Fruit fly (Drosophila melanogaster) whole organism, embryonic: Measurements from ENCODE around the gene CG43448.

Source experiments
- Atf6 ChIP-seq: fragments of 200-800 bp; sonication (Bioruptor generic); IDR thresholded peaks from 2 replicates; pipeline ENCODE4 v1.3.6; 2022; ENCODE audit warnings: missing biosample characterization, missing genetic modification characterization
- Blimp-1 ChIP-seq: fragments of 200-800 bp; sonication (Bioruptor generic); optimal IDR thresholded peaks from 3 replicates; lab custom pipeline; 2018; ENCODE audit warnings: missing biosample characterization, missing genetic modification characterization, mild to moderate bottlenecking, moderate library complexity, missing genetic modification reagents
- CG10147 ChIP-seq: fragments of 200-800 bp; sonication (Bioruptor generic); optimal IDR thresholded peaks from 2 replicates; lab custom pipeline; 2019; ENCODE audit warnings: missing biosample characterization, mild to moderate bottlenecking, missing genetic modification characterization, moderate library complexity
- CG10979 ChIP-seq: fragments of 200-800 bp; sonication (Bioruptor generic); optimal IDR thresholded peaks from 2 replicates; lab custom pipeline; 2018; ENCODE audit warnings: missing biosample characterization, mild to moderate bottlenecking, missing genetic modification characterization, moderate library complexity
- CG1233 ChIP-seq: fragments of 200-800 bp; sonication (Bioruptor generic); optimal IDR thresholded peaks from 4 replicates; lab custom pipeline; 2018; ENCODE audit warnings: missing biosample characterization, mild to moderate bottlenecking, missing genetic modification characterization
- CG12659 ChIP-seq: fragments of 200-800 bp; sonication (Bioruptor generic); optimal IDR thresholded peaks from 3 replicates; lab custom pipeline; 2017; ENCODE audit warnings: mild to moderate bottlenecking, missing biosample characterization, missing genetic modification reagents, missing genetic modification characterization
- CG14050 ChIP-seq: fragments of 200-800 bp; sonication (Bioruptor generic); IDR thresholded peaks from 3 replicates; pipeline ENCODE4 v1.3.6; 2022; ENCODE audit warnings: missing biosample characterization, missing genetic modification characterization
- CG15073 ChIP-seq: fragments of 200-800 bp; sonication (Bioruptor generic); optimal IDR thresholded peaks from 2 replicates; lab custom pipeline; 2016; ENCODE audit warnings: missing biosample characterization, missing genetic modification characterization
- CG17186 ChIP-seq: fragments of 200-800 bp; sonication (Bioruptor generic); optimal IDR thresholded peaks from 3 replicates; lab custom pipeline; 2017; ENCODE audit warnings: missing biosample characterization, missing genetic modification reagents, missing genetic modification characterization
- CG17385 ChIP-seq: fragments of 200-800 bp; sonication (Bioruptor generic); optimal IDR thresholded peaks from 3 replicates; lab custom pipeline; 2018; ENCODE audit warnings: missing biosample characterization, mild to moderate bottlenecking, missing genetic modification characterization
- CG17912 ChIP-seq: fragments of 200-800 bp; sonication (Bioruptor generic); optimal IDR thresholded peaks from 2 replicates; lab custom pipeline; 2018; ENCODE audit warnings: missing biosample characterization, mild to moderate bottlenecking, missing genetic modification characterization
- CG1792 ChIP-seq: fragments of 200-800 bp; sonication (Bioruptor generic); optimal IDR thresholded peaks from 2 replicates; lab custom pipeline; 2016; ENCODE audit warnings: missing biosample characterization, missing genetic modification characterization
- CG2875 ChIP-seq: fragments of 200-800 bp; sonication (Bioruptor generic); optimal IDR thresholded peaks from 2 replicates; lab custom pipeline; 2017; ENCODE audit warnings: missing biosample characterization, mild to moderate bottlenecking, missing genetic modification characterization, missing genetic modification reagents
- CG31441 ChIP-seq: fragments of 200-800 bp; sonication (Bioruptor generic); IDR thresholded peaks from 2 replicates; pipeline ENCODE4 v1.3.6; 2022; ENCODE audit warnings: missing biosample characterization, missing genetic modification characterization
- CG42726 ChIP-seq: fragments of 200-800 bp; sonication (Bioruptor generic); IDR thresholded peaks from 2 replicates; pipeline ENCODE4 v1.3.6; 2022; ENCODE audit warnings: missing biosample characterization, missing genetic modification characterization; ENCODE audit not compliant: partially characterized antibody
- CG4820 ChIP-seq: fragments of 200-800 bp; sonication (Bioruptor generic); optimal IDR thresholded peaks from 3 replicates; lab custom pipeline; 2016; ENCODE audit warnings: missing biosample characterization, missing genetic modification characterization
- CG8281 ChIP-seq: fragments of 200-800 bp; sonication (Bioruptor generic); optimal IDR thresholded peaks from 2 replicates; lab custom pipeline; 2018; ENCODE audit warnings: missing biosample characterization, mild to moderate bottlenecking, missing genetic modification characterization, moderate library complexity
- CG8290 ChIP-seq, 3 experiments: fragments of 200-800 bp; sonication (Bioruptor generic); optimal IDR thresholded peaks; 2 replicates each; lab custom pipeline; 2016 to 2019; ENCODE audit warnings: missing biosample characterization in 3 of 3, missing genetic modification characterization in 3 of 3, mild to moderate bottlenecking in 2 of 3, moderate library complexity in 1 of 3
- CG9817 ChIP-seq: fragments of 200-800 bp; sonication (Bioruptor generic); optimal IDR thresholded peaks from 2 replicates; lab custom pipeline; 2018; ENCODE audit warnings: missing biosample characterization, mild to moderate bottlenecking, missing genetic modification characterization, moderate library complexity
- CTCF ChIP-seq: fragments of 200-800 bp; sonication (Bioruptor generic); optimal IDR thresholded peaks from 2 replicates; lab custom pipeline; 2017; ENCODE audit warnings: missing biosample characterization, mild to moderate bottlenecking, missing genetic modification characterization, moderate library complexity
- CkIIα-i1 ChIP-seq: fragments of 200-800 bp; sonication (Bioruptor generic); IDR thresholded peaks from 2 replicates; pipeline ENCODE4 v1.3.6; 2022; ENCODE audit warnings: missing biosample characterization, missing genetic modification characterization
- Ets65A ChIP-seq: fragments of 200-800 bp; sonication (Bioruptor generic); peaks from one replicate; lab custom pipeline; 2016; ENCODE audit warnings: missing biosample characterization, missing genetic modification characterization
- H15 ChIP-seq: fragments of 200-800 bp; sonication (Bioruptor generic); IDR thresholded peaks from 3 replicates; pipeline ENCODE4 v1.3.6; 2022; ENCODE audit warnings: missing biosample characterization, missing genetic modification characterization
- HHEX ChIP-seq: fragments of 200-800 bp; sonication (Bioruptor generic); optimal IDR thresholded peaks from 3 replicates; lab custom pipeline; 2017; ENCODE audit warnings: missing biosample characterization, mild to moderate bottlenecking, missing genetic modification characterization, missing genetic modification reagents
- HLH4C ChIP-seq: fragments of 200-800 bp; sonication (Bioruptor generic); IDR thresholded peaks from 3 replicates; pipeline ENCODE4 v1.3.6; 2022; ENCODE audit warnings: missing biosample characterization, missing genetic modification characterization; ENCODE audit not compliant: partially characterized antibody
- HmgD ChIP-seq: fragments of 200-800 bp; sonication (Bioruptor generic); optimal IDR thresholded peaks from 3 replicates; lab custom pipeline; 2016; ENCODE audit warnings: missing biosample characterization, missing genetic modification characterization
- MBD-R2 ChIP-seq: fragments of 200-800 bp; sonication (Bioruptor generic); IDR thresholded peaks from 2 replicates; pipeline ENCODE4 v1.3.6; 2022; ENCODE audit warnings: missing biosample characterization, missing genetic modification characterization
- MTF-1 ChIP-seq: fragments of 200-800 bp; sonication (Bioruptor generic); optimal IDR thresholded peaks from 2 replicates; lab custom pipeline; 2018; ENCODE audit warnings: missing biosample characterization, mild to moderate bottlenecking, missing genetic modification characterization, borderline replicate concordance
- NC2α ChIP-seq: fragments of 200-800 bp; sonication (Bioruptor generic); optimal IDR thresholded peaks from 2 replicates; lab custom pipeline; 2016; ENCODE audit warnings: missing biosample characterization, missing genetic modification characterization
- Nf-YC ChIP-seq: fragments of 200-800 bp; optimal IDR thresholded peaks from 3 replicates; lab custom pipeline; 2019; ENCODE audit warnings: missing biosample characterization, mild to moderate bottlenecking, missing genetic modification characterization, moderate library complexity
- Side ChIP-seq: fragments of 200-800 bp; sonication (Bioruptor generic); optimal IDR thresholded peaks from 2 replicates; lab custom pipeline; 2016; ENCODE audit warnings: missing biosample characterization, missing genetic modification characterization
- abd-A ChIP-seq: fragments of 200-800 bp; sonication (Bioruptor generic); optimal IDR thresholded peaks from 3 replicates; lab custom pipeline; 2019; ENCODE audit warnings: missing biosample characterization, mild to moderate bottlenecking, missing genetic modification characterization, moderate library complexity
- bsh ChIP-seq, 2 experiments: fragments of 200-800 bp; sonication (Bioruptor generic); optimal IDR thresholded peaks; 2 replicates each; lab custom pipeline; 2017 to 2018; ENCODE audit warnings: mild to moderate bottlenecking in 2 of 2, missing biosample characterization in 2 of 2, missing genetic modification characterization in 2 of 2, moderate library complexity in 1 of 2
- crol ChIP-seq: fragments of 200-800 bp; sonication (Bioruptor generic); IDR thresholded peaks from 2 replicates; pipeline ENCODE4 v1.3.6; 2022; ENCODE audit warnings: missing biosample characterization, missing genetic modification characterization
- da ChIP-seq: fragments of 200-800 bp; sonication (Bioruptor generic); optimal IDR thresholded peaks from 2 replicates; lab custom pipeline; 2016; ENCODE audit warnings: missing biosample characterization, missing genetic modification characterization
- gcm2 ChIP-seq: fragments of 200-800 bp; sonication (Bioruptor generic); optimal IDR thresholded peaks from 2 replicates; lab custom pipeline; 2016; ENCODE audit warnings: missing biosample characterization, missing genetic modification characterization
- gem ChIP-seq: fragments of 200-800 bp; sonication (Bioruptor generic); optimal IDR thresholded peaks from 2 replicates; lab custom pipeline; 2019; ENCODE audit warnings: missing biosample characterization, mild to moderate bottlenecking, missing genetic modification characterization, moderate library complexity
- gfzf ChIP-seq: fragments of 200-800 bp; sonication (Bioruptor generic); optimal IDR thresholded peaks from 2 replicates; lab custom pipeline; 2016; ENCODE audit warnings: missing biosample characterization, mild to moderate bottlenecking, missing genetic modification characterization, moderate library complexity
- lab ChIP-seq: fragments of 200-800 bp; sonication (Bioruptor generic); optimal IDR thresholded peaks from 3 replicates; lab custom pipeline; 2017; ENCODE audit warnings: missing biosample characterization, missing genetic modification characterization, mild to moderate bottlenecking, moderate library complexity, missing genetic modification reagents
- lov ChIP-seq, 2 experiments: fragments of 200-800 bp in 1 of 2; fragments of >200 bp in 1 of 2; sonication (Bioruptor generic) in 1 of 2; IDR thresholded peaks in 1 of 2; optimal IDR thresholded peaks in 1 of 2; 2 replicates in 1 of 2; 3 replicates in 1 of 2; pipeline versions ENCODE4 v1.3.6 to Lab custom; 2017 to 2022; ENCODE audit warnings: missing biosample characterization in 1 of 2, missing genetic modification characterization in 1 of 2
- nerfin-2 ChIP-seq: fragments of 200-800 bp; sonication (Bioruptor generic); IDR thresholded peaks from 2 replicates; pipeline ENCODE4 v1.3.6; 2022; ENCODE audit warnings: missing biosample characterization, missing genetic modification characterization; ENCODE audit not compliant: partially characterized antibody
- nmo ChIP-seq: fragments of 200-800 bp; sonication (Bioruptor generic); optimal IDR thresholded peaks from 2 replicates; lab custom pipeline; 2018; ENCODE audit warnings: missing biosample characterization, mild to moderate bottlenecking, missing genetic modification characterization, moderate library complexity
- onecut ChIP-seq: fragments of 200-800 bp; sonication (Bioruptor generic); IDR thresholded peaks from 2 replicates; pipeline ENCODE4 v1.3.6; 2022; ENCODE audit warnings: missing biosample characterization, missing genetic modification characterization
- pb ChIP-seq: fragments of 200-800 bp; sonication (Bioruptor generic); optimal IDR thresholded peaks from 3 replicates; lab custom pipeline; 2016; ENCODE audit warnings: missing biosample characterization, missing genetic modification characterization
- pfk ChIP-seq: fragments of 200-800 bp; sonication (Bioruptor generic); optimal IDR thresholded peaks from 2 replicates; lab custom pipeline; 2018; ENCODE audit warnings: missing biosample characterization, mild to moderate bottlenecking, missing genetic modification characterization, moderate library complexity
- rib ChIP-seq: fragments of 200-800 bp; sonication (Bioruptor generic); IDR thresholded peaks from 2 replicates; pipeline ENCODE4 v1.3.6; 2022; ENCODE audit warnings: missing biosample characterization, missing genetic modification characterization
- ssp ChIP-seq: fragments of 200-800 bp; sonication (Bioruptor generic); IDR thresholded peaks from 2 replicates; pipeline ENCODE4 v1.3.6; 2022; ENCODE audit warnings: missing biosample characterization, missing genetic modification characterization
- tio ChIP-seq: fragments of 200-800 bp; sonication (Bioruptor generic); optimal IDR thresholded peaks from 2 replicates; lab custom pipeline; 2017; ENCODE audit warnings: missing biosample characterization, missing genetic modification characterization, inconsistent platforms
- vfl ChIP-seq: fragments of 200-800 bp; sonication (Bioruptor generic); optimal IDR thresholded peaks from 2 replicates; lab custom pipeline; 2016; ENCODE audit warnings: missing biosample characterization, missing genetic modification characterization
- yki ChIP-seq: fragments of >200 bp; optimal IDR thresholded peaks from 3 replicates; lab custom pipeline; 2018

CG43448 gene

dm6 chr3R:30189836-30190235, 47.7 kb downstream of the CG43448 start (continued):
- TF ChIP-seq onecut, result peak; percentile 62
- no peak for TF ChIP-seq CG1792 (GFP tag; lab: Kevin White, UChicago)
- TF ChIP-seq HmgD (GFP tag; lab: Kevin White, UChicago), result no peak
- no peak for TF ChIP-seq CG42726 (GFP tag; lab: Robert Waterston, UW)
- no peak for TF ChIP-seq nerfin-2
- peak; percentile 70 for TF ChIP-seq HHEX (GFP tag; lab: Kevin White, UChicago)
- peak; percentile 80 for TF ChIP-seq nmo (GFP tag; lab: Kevin White, UChicago)
- TF ChIP-seq gcm2 (GFP tag; lab: Kevin White, UChicago), result peak; percentile 10
- peak; percentile 87 for TF ChIP-seq Blimp-1 (GFP tag; lab: Kevin White, UChicago)
- TF ChIP-seq Side (GFP tag; lab: Kevin White, UChicago), result no peak
- TF ChIP-seq CG17186 (GFP tag; lab: Kevin White, UChicago), result no peak
- peak; percentile 3 for TF ChIP-seq CTCF (GFP tag; lab: Kevin White, UChicago)
- no peak for TF ChIP-seq rib (GFP tag; lab: Robert Waterston, UW)
- TF ChIP-seq pfk (GFP tag; lab: Kevin White, UChicago), result no peak
- TF ChIP-seq CG10979 (tag; lab: Kevin White, UChicago), result peak; percentile 74
- TF ChIP-seq CkIIα-i1 (GFP tag; lab: Robert Waterston, UW), result 0 out of 2 replicates have a peak, but pooled peaks have one; percentile 13
- no peak for TF ChIP-seq gfzf (GFP tag; lab: Kevin White, UChicago)
- peak; percentile 52 for TF ChIP-seq Nf-YC (tag; lab: Kevin White, UChicago)
- TF ChIP-seq CG15073, result no peak
- peak; percentile 64 for TF ChIP-seq CG12659
- TF ChIP-seq ssp (GFP tag; lab: Robert Waterston, UW), result peak; percentile 72
- peak; percentile 71 for TF ChIP-seq CG17385 (GFP tag; lab: Kevin White, UChicago)
- TF ChIP-seq MBD-R2 (GFP tag; lab: Robert Waterston, UW), result peak; percentile 45; the same call in 1 of the 2 replicates
- TF ChIP-seq pb (GFP tag; lab: Kevin White, UChicago), result no peak
- TF ChIP-seq crol (GFP tag; lab: Robert Waterston, UW), result no peak
- TF ChIP-seq CG1233 (GFP tag; lab: Kevin White, UChicago), result peak; percentile 54
- peak; percentile 50 for TF ChIP-seq CG10147 (GFP tag; lab: Kevin White, UChicago)
- peak; percentile 85 for TF ChIP-seq lab (GFP tag; lab: Kevin White, UChicago)
- no peak for TF ChIP-seq CG8290 (GFP tag; optimal IDR thresholded peaks at IDR 0.05; lab: Kevin White, UChicago)
- peak in 1 of 2 experiments; percentile 82 for TF ChIP-seq CG8290 (tag; optimal IDR thresholded peaks at IDR 0.05; lab: Kevin White, UChicago)
- TF ChIP-seq CG4820 (GFP tag; lab: Kevin White, UChicago), result peak; percentile 77
- peak; percentile 87 for TF ChIP-seq CG31441 (GFP tag; lab: Robert Waterston, UW)
- TF ChIP-seq tio, result peak; percentile 65
- no peak for TF ChIP-seq vfl (GFP tag; lab: Kevin White, UChicago)
- no peak for TF ChIP-seq MTF-1 (GFP tag; lab: Kevin White, UChicago)
- TF ChIP-seq lov (optimal IDR thresholded peaks at IDR 0.05; lab: Kevin White, UChicago), result no peak
- TF ChIP-seq lov (GFP tag; IDR thresholded peaks at IDR 0.05; lab: Robert Waterston, UW), result 0 out of 3 replicates have a peak, but pooled peaks have one; percentile 36
- TF ChIP-seq bsh (GFP tag; optimal IDR thresholded peaks at IDR 0.05; lab: Kevin White, UChicago), result peak in 1 of 2 experiments; percentile 79
- peak; percentile 65 for TF ChIP-seq CG2875
- TF ChIP-seq da (GFP tag; lab: Kevin White, UChicago), result no peak
- TF ChIP-seq CG9817 (tag; lab: Kevin White, UChicago), result peak; percentile 60
- TF ChIP-seq H15 (GFP tag; lab: Robert Waterston, UW), result peak; percentile 79; the same call in 2 of the 3 replicates
- no peak for TF ChIP-seq yki (lab: Kevin White, UChicago)
- peak; percentile 64 for TF ChIP-seq CG14050
- no peak for TF ChIP-seq NC2α (GFP tag; lab: Kevin White, UChicago)
- peak; percentile 83 for TF ChIP-seq gem (tag; lab: Kevin White, UChicago)
- TF ChIP-seq HLH4C (GFP tag; lab: Robert Waterston, UW), result no peak
- TF ChIP-seq CG8281, result peak; percentile 33
- TF ChIP-seq abd-A (tag; lab: Kevin White, UChicago), result no peak
- peak; percentile 78 for TF ChIP-seq Atf6 (GFP tag; lab: Robert Waterston, UW)
- TF ChIP-seq Ets65A (GFP tag; lab: Kevin White, UChicago), result peak; percentile 90
- TF ChIP-seq CG17912 (GFP tag; lab: Kevin White, UChicago), result no peak
